Worm (Caenorhabditis elegans): Measurements from ENCODE around the gene mlh-1.

DNA sequence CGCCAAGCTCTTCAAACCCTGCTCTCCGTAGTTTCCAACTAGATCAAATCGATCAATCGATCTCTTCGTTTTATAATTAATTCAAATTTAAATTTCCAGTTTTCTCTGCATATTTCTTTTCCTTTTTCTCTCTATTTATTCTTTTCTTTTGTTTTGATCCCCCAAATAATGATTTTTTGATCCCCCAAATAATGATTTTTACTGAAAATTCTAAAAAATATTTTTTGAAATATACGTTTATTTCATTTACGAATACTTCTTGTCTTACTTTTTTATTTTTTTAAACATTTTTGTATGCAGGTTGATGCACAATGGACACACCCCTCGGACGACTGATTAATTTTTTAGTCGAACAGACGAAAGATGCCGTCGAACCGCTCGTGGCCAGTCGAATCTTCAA, 11.0 kb downstream of the mlh-1 start, which contains the start of gene T28A8.4:
- no peak for TF ChIP-seq pag-3 (tag; optimal IDR thresholded peaks at IDR 0.05; ENCODE audit: borderline replicate concordance)
- TF ChIP-seq pqm-1 (tag; optimal IDR thresholded peaks at IDR 0.05): no peak
- no peak for TF ChIP-seq ceh-18 (tag; optimal IDR thresholded peaks at IDR 0.05)
- no peak for TF ChIP-seq sdc-2 (tag; optimal IDR thresholded peaks at IDR 0.05)
- TF ChIP-seq F13H6.1 (tag; optimal IDR thresholded peaks at IDR 0.05): no peak
- TF ChIP-seq ahr-1 (tag; optimal IDR thresholded peaks at IDR 0.05): no peak
- no peak for TF ChIP-seq ceh-45 (GFP tag; IDR thresholded peaks at IDR 0.05)
- TF ChIP-seq nhr-232 (tag; optimal IDR thresholded peaks at IDR 0.05): no peak
- TF ChIP-seq pat-9 (tag; optimal IDR thresholded peaks at IDR 0.05): no peak
- TF ChIP-seq fkh-10 (GFP tag; optimal IDR thresholded peaks at IDR 0.05): no peak
- no peak for TF ChIP-seq hlh-30 (tag; optimal IDR thresholded peaks at IDR 0.05; ENCODE audit: insufficient read depth)
- no peak for TF ChIP-seq ceh-14 (tag; optimal IDR thresholded peaks at IDR 0.05)

Measured in whole organism, late embryonic.